Worm (Caenorhabditis elegans) whole organism, L3 larva: ENCODE data around the gene C48D1.1.

ENCODE experiments used
- ama-1 ChIP-seq: fragments of 150-350 bp; optimal IDR thresholded peaks from 2 replicates; lab custom pipeline; 2018
- ceh-9 ChIP-seq: sonication (generic microtip); optimal IDR thresholded peaks from 2 replicates; lab custom pipeline; 2018; ENCODE audit warnings: missing biosample characterization, missing genetic modification characterization
- egl-27 ChIP-seq: sonication (generic microtip); optimal IDR thresholded peaks from 4 replicates; lab custom pipeline; 2017; ENCODE audit warnings: missing biosample characterization, missing genetic modification reagents, missing genetic modification characterization
- fkh-10 ChIP-seq: sonication (generic microtip); optimal IDR thresholded peaks from 2 replicates; lab custom pipeline; 2017; ENCODE audit warnings: missing biosample characterization, missing genetic modification reagents, missing genetic modification characterization
- fos-1 ChIP-seq: fragments of 150-350 bp; optimal IDR thresholded peaks from 2 replicates; lab custom pipeline; 2014; ENCODE audit warnings: missing biosample characterization, missing genetic modification characterization
- lin-39 ChIP-seq: fragments of 150-350 bp; optimal IDR thresholded peaks from 2 replicates; lab custom pipeline; 2018; ENCODE audit warnings: missing biosample characterization, missing genetic modification reagents, missing genetic modification characterization
- nfya-1 ChIP-seq: sonication (generic microtip); optimal IDR thresholded peaks from 2 replicates; lab custom pipeline; 2017; ENCODE audit warnings: missing genetic modification characterization, mild to moderate bottlenecking, missing compliant biosample characterization, antibody characterized with exemption, moderate library complexity; ENCODE audit not compliant: insufficient read depth
- nhr-23 ChIP-seq: fragments of 150-350 bp; optimal IDR thresholded peaks from 2 replicates; lab custom pipeline; 2014; ENCODE audit warnings: missing biosample characterization, missing genetic modification reagents, missing genetic modification characterization
- nhr-25 ChIP-seq: sonication (generic microtip); optimal IDR thresholded peaks from 2 replicates; lab custom pipeline; 2017; ENCODE audit warnings: missing biosample characterization, missing genetic modification characterization
- nhr-76 ChIP-seq: fragments of 150-350 bp; sonication (generic microtip); optimal IDR thresholded peaks from 5 replicates; lab custom pipeline; 2014; ENCODE audit warnings: missing biosample characterization, missing genetic modification characterization

DNA sequence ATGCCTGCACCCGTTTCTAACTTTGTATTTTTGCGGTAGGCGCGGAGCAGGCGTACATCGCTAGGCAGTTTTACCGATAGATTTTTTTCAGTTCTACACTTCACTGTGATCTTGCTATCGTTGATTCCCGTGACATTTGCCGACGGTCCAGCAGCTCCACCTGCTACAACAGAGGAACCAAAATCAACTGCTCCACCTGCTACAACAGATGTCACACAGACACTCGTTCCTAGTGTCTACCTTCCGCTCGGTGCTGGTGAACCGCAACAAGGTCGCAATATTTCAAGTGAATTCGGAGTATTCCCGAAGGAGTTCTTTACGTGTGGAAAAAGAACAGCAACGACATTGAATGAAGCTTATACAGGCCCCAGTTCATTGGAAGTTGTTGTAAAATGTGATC is 7.1 kb downstream of the C48D1.1 start:
- TF ChIP-seq nhr-25 (tag; lab: Kevin White, UChicago) (no peak), fos-1 (tag; lab: Kevin White, UChicago) (no peak), egl-27 (tag; lab: Kevin White, UChicago) (no peak), ama-1 (lab: Kevin White, UChicago) (no peak), lin-39 (tag; lab: Kevin White, UChicago) (no peak), fkh-10 (GFP tag; lab: Kevin White, UChicago) (no peak), ceh-9 (tag; lab: Kevin White, UChicago) (no peak), nhr-76 (tag; lab: Kevin White, UChicago) (no peak), nhr-23 (tag; lab: Kevin White, UChicago) (no peak), nfya-1 (tag; lab: Kevin White, UChicago) (no peak)
